Worm (Caenorhabditis elegans) whole organism, midembryonic: ENCODE results near the gene moc-6.

ENCODE experiments used
- flt-1 ChIP-seq: fragments of 200-800 bp; sonication (Bioruptor generic); IDR thresholded peaks from 2 replicates; pipeline ENCODE4 v1.3.6; 2022; ENCODE audit warnings: missing genetic modification characterization, missing compliant biosample characterization
- med-1 ChIP-seq: sonication (generic microtip); optimal IDR thresholded peaks from 2 replicates; lab custom pipeline; 2017; ENCODE audit warnings: missing genetic modification characterization, mild to moderate bottlenecking, missing compliant biosample characterization, antibody characterized with exemption, missing genetic modification reagents; ENCODE audit not compliant: insufficient read depth
- ztf-29 ChIP-seq: fragments of 200-800 bp; sonication (Bioruptor generic); IDR thresholded peaks from 2 replicates; pipeline ENCODE4 v1.3.6; 2022; ENCODE audit warnings: missing genetic modification reagents, missing genetic modification characterization, missing compliant biosample characterization

- TF ChIP-seq flt-1 (GFP tag; lab: Robert Waterston, UW): no peak
- no peak for TF ChIP-seq ztf-29 (GFP tag; lab: Robert Waterston, UW)
- TF ChIP-seq med-1 (GFP tag; lab: Kevin White, UChicago): no peak
Observed at ce11 chrIII:5203310-5203709, 7.5 kb downstream of the moc-6 start.
